Worm (Caenorhabditis elegans) whole organism, L2 larva: ENCODE results near the gene cct-8.

ENCODE experiments used
- C34F6.9 ChIP-seq: fragments of 150-350 bp; optimal IDR thresholded peaks from 2 replicates; lab custom pipeline; 2014; ENCODE audit warnings: missing biosample characterization, missing genetic modification characterization
- F13H6.1 ChIP-seq: sonication (generic microtip); optimal IDR thresholded peaks from 2 replicates; lab custom pipeline; 2016; ENCODE audit warnings: missing genetic modification characterization, missing compliant biosample characterization
- R02D3.7 ChIP-seq: fragments of 150-350 bp; optimal IDR thresholded peaks from 2 replicates; lab custom pipeline; 2014; ENCODE audit warnings: missing biosample characterization, missing genetic modification characterization
- ZK546.5 ChIP-seq: sonication (generic microtip); optimal IDR thresholded peaks from 2 replicates; lab custom pipeline; 2017; ENCODE audit warnings: missing biosample characterization, missing genetic modification characterization
- alr-1 ChIP-seq: fragments of 150-350 bp; optimal IDR thresholded peaks from 2 replicates; lab custom pipeline; 2014; ENCODE audit warnings: missing biosample characterization, missing genetic modification characterization
- ceh-16 ChIP-seq: fragments of 150-350 bp; optimal IDR thresholded peaks from 2 replicates; lab custom pipeline; 2014; ENCODE audit warnings: missing biosample characterization, missing genetic modification characterization
- ceh-82 ChIP-seq: fragments of 150-350 bp; optimal IDR thresholded peaks from 2 replicates; lab custom pipeline; 2014; ENCODE audit warnings: missing biosample characterization, missing genetic modification characterization
- crh-2 ChIP-seq: sonication (generic microtip); optimal IDR thresholded peaks from 2 replicates; lab custom pipeline; 2017; ENCODE audit warnings: missing biosample characterization, missing genetic modification characterization
- fos-1 ChIP-seq: fragments of 150-350 bp; optimal IDR thresholded peaks from 2 replicates; lab custom pipeline; 2014; ENCODE audit warnings: missing biosample characterization, missing genetic modification characterization
- gmeb-1 ChIP-seq: fragments of 150-350 bp; optimal IDR thresholded peaks from 2 replicates; lab custom pipeline; 2014; ENCODE audit warnings: missing biosample characterization, missing genetic modification characterization
- lin-13 ChIP-seq: fragments of 150-350 bp; optimal IDR thresholded peaks from 2 replicates; lab custom pipeline; 2014; ENCODE audit warnings: missing biosample characterization, missing genetic modification reagents, missing genetic modification characterization
- lin-39 ChIP-seq: fragments of 150-350 bp; optimal IDR thresholded peaks from 2 replicates; lab custom pipeline; 2014; ENCODE audit warnings: missing biosample characterization, missing genetic modification reagents, missing genetic modification characterization
- lsy-2 ChIP-seq, 2 experiments: fragments of 150-350 bp in 1 of 2; sonication (generic microtip) in 1 of 2; optimal IDR thresholded peaks; 2 replicates each; lab custom pipeline; 2014 to 2017; ENCODE audit warnings: missing biosample characterization in 2 of 2, missing genetic modification characterization in 2 of 2
- mab-5 ChIP-seq: fragments of 150-350 bp; optimal IDR thresholded peaks from 2 replicates; lab custom pipeline; 2014; ENCODE audit warnings: missing biosample characterization, missing genetic modification characterization
- mbf-1 ChIP-seq: sonication (generic microtip); optimal IDR thresholded peaks from 2 replicates; lab custom pipeline; 2017; ENCODE audit warnings: missing biosample characterization, missing genetic modification characterization
- mdl-1 ChIP-seq, 2 experiments: fragments of 150-350 bp in 1 of 2; sonication (generic microtip) in 1 of 2; optimal IDR thresholded peaks; 2 replicates each; lab custom pipeline; 2017; ENCODE audit warnings: missing biosample characterization in 2 of 2, missing genetic modification characterization in 2 of 2
- nhr-11 ChIP-seq: fragments of 150-350 bp; optimal IDR thresholded peaks from 2 replicates; lab custom pipeline; 2014; ENCODE audit warnings: missing biosample characterization, missing genetic modification characterization
- nhr-129 ChIP-seq: fragments of 150-350 bp; optimal IDR thresholded peaks from 2 replicates; lab custom pipeline; 2014; ENCODE audit warnings: missing biosample characterization, missing genetic modification characterization
- nhr-21 ChIP-seq: fragments of 150-350 bp; optimal IDR thresholded peaks from 2 replicates; lab custom pipeline; 2014; ENCODE audit warnings: missing biosample characterization, missing genetic modification characterization
- nhr-237 ChIP-seq: fragments of 150-350 bp; optimal IDR thresholded peaks from 2 replicates; lab custom pipeline; 2014; ENCODE audit warnings: missing biosample characterization, missing genetic modification characterization
- nhr-25 ChIP-seq: fragments of 150-350 bp; sonication (generic microtip); optimal IDR thresholded peaks from 3 replicates; lab custom pipeline; 2014; ENCODE audit warnings: missing biosample characterization, missing genetic modification characterization
- nhr-6 ChIP-seq: fragments of 150-350 bp; optimal IDR thresholded peaks from 2 replicates; lab custom pipeline; 2014; ENCODE audit warnings: missing biosample characterization, missing genetic modification characterization
- nhr-77 ChIP-seq: fragments of 150-350 bp; optimal IDR thresholded peaks from 2 replicates; lab custom pipeline; 2014; ENCODE audit warnings: missing biosample characterization, missing genetic modification characterization
- peb-1 ChIP-seq: fragments of 150-350 bp; optimal IDR thresholded peaks from 2 replicates; lab custom pipeline; 2014; ENCODE audit warnings: missing biosample characterization, missing genetic modification characterization
- sem-4 ChIP-seq: fragments of 150-350 bp; optimal IDR thresholded peaks from 2 replicates; lab custom pipeline; 2014; ENCODE audit warnings: missing biosample characterization, missing genetic modification reagents, missing genetic modification characterization
- sma-3 ChIP-seq: sonication (generic microtip); optimal IDR thresholded peaks from 2 replicates; lab custom pipeline; 2016; ENCODE audit warnings: missing genetic modification reagents, missing genetic modification characterization, missing compliant biosample characterization
- snpc-4 ChIP-seq: fragments of 150-350 bp; optimal IDR thresholded peaks from 2 replicates; lab custom pipeline; 2014; ENCODE audit warnings: missing biosample characterization, missing genetic modification characterization
- unc-39 ChIP-seq: fragments of 150-350 bp; optimal IDR thresholded peaks from 2 replicates; lab custom pipeline; 2014; ENCODE audit warnings: missing biosample characterization, missing genetic modification characterization
- unc-55 ChIP-seq: fragments of 150-350 bp; sonication (generic microtip); optimal IDR thresholded peaks from 3 replicates; lab custom pipeline; 2014; ENCODE audit warnings: missing biosample characterization, missing genetic modification reagents, missing genetic modification characterization
- unc-62 ChIP-seq: fragments of 150-350 bp; optimal IDR thresholded peaks from 2 replicates; lab custom pipeline; 2014; ENCODE audit warnings: missing biosample characterization, missing genetic modification reagents, missing genetic modification characterization
- zag-1 ChIP-seq: fragments of 150-350 bp; optimal IDR thresholded peaks from 2 replicates; lab custom pipeline; 2014; ENCODE audit warnings: missing biosample characterization, missing genetic modification characterization
- ztf-4 ChIP-seq: fragments of 150-350 bp; optimal IDR thresholded peaks from 2 replicates; lab custom pipeline; 2014; ENCODE audit warnings: missing biosample characterization, missing genetic modification characterization

cct-8 gene

ce11 chrIV:1063058-1063457 lies 30.7 kb downstream of the cct-8 start:
- TF ChIP-seq nhr-6 (tag; lab: Kevin White, UChicago): no peak
- TF ChIP-seq ZK546.5 (tag; lab: Kevin White, UChicago): no peak
- no peak for TF ChIP-seq nhr-25
- no peak for TF ChIP-seq gmeb-1 (tag; lab: Kevin White, UChicago)
- TF ChIP-seq F13H6.1 (tag; lab: Kevin White, UChicago): no peak
- no peak for TF ChIP-seq nhr-129 (tag; lab: Kevin White, UChicago)
- TF ChIP-seq nhr-21: no peak
- no peak for TF ChIP-seq mbf-1 (tag; lab: Kevin White, UChicago)
- no peak for TF ChIP-seq mab-5 (tag; lab: Kevin White, UChicago)
- TF ChIP-seq peb-1 (tag; lab: Kevin White, UChicago): no peak
- no peak for TF ChIP-seq lin-13 (GFP tag; lab: Kevin White, UChicago)
- TF ChIP-seq sem-4 (tag; lab: Kevin White, UChicago): no peak
- no peak for TF ChIP-seq ceh-82
- TF ChIP-seq crh-2 (tag; lab: Kevin White, UChicago): no peak

ce11 chrIV:1058504-1058903 lies 35.2 kb downstream of the cct-8 start:
- TF ChIP-seq nhr-11 (tag; lab: Kevin White, UChicago) (no peak), unc-62 (GFP tag; lab: Kevin White, UChicago) (no peak), fos-1 (tag; lab: Kevin White, UChicago) (no peak), sem-4 (tag; lab: Kevin White, UChicago) (no peak)

ce11 chrIV:1056263-1056942 lies 37.3 kb downstream of the cct-8 start, which contains the start of the genes Y55F3AM.13 and mrps-25:
Y55F3AM.13 (minus strand) TSS chrIV:1056313.
mrps-25 (plus strand) TSS chrIV:1056892.
- no peak for TF ChIP-seq ceh-16 (tag; lab: Kevin White, UChicago)
- TF ChIP-seq sem-4 (tag; lab: Kevin White, UChicago): no peak
- peak; percentile 9 to 75 for TF ChIP-seq lsy-2 (tag; optimal IDR thresholded peaks at IDR 0.05; lab: Kevin White, UChicago)
- TF ChIP-seq sma-3 (GFP tag; lab: Kevin White, UChicago): peak; percentile 48
- TF ChIP-seq nhr-25: peak; percentile 48
- peak; percentile 63 for TF ChIP-seq gmeb-1 (tag; lab: Kevin White, UChicago)
- peak; percentile 5 for TF ChIP-seq lin-13 (GFP tag; lab: Kevin White, UChicago)
- peak; percentile 68 for TF ChIP-seq unc-55 (GFP tag; lab: Kevin White, UChicago)
- peak; percentile 26 for TF ChIP-seq crh-2 (tag; lab: Kevin White, UChicago)
- TF ChIP-seq R02D3.7 (tag; lab: Kevin White, UChicago): peak; percentile 90
- TF ChIP-seq C34F6.9 (tag; lab: Kevin White, UChicago): peak; percentile 45
- no peak for TF ChIP-seq nhr-77 (tag; lab: Kevin White, UChicago)

ce11 chrIV:1055734-1056133 lies 38.0 kb downstream of the cct-8 start:
- TF ChIP-seq nhr-11 (tag; lab: Kevin White, UChicago): no peak
- no peak for TF ChIP-seq nhr-77 (tag; lab: Kevin White, UChicago)

ce11 chrIV:1054736-1055135 lies 39.0 kb downstream of the cct-8 start, which contains the start of gene dcap-1:
dcap-1 (minus strand) TSS chrIV:1054794.
- TF ChIP-seq lin-39 (tag; lab: Kevin White, UChicago): no peak
- TF ChIP-seq nhr-237 (tag; lab: Kevin White, UChicago): no peak
- peak; percentile 51 for TF ChIP-seq unc-55 (GFP tag; lab: Kevin White, UChicago)
- TF ChIP-seq snpc-4 (tag; lab: Kevin White, UChicago): no peak
- TF ChIP-seq ztf-4 (tag; lab: Kevin White, UChicago): no peak
- TF ChIP-seq nhr-129 (tag; lab: Kevin White, UChicago): peak; percentile 13
- no peak for TF ChIP-seq nhr-25
- TF ChIP-seq unc-39 (tag; lab: Kevin White, UChicago): no peak
- no peak for TF ChIP-seq alr-1
- TF ChIP-seq mbf-1 (tag; lab: Kevin White, UChicago): no peak
- peak; percentile 18 for TF ChIP-seq crh-2 (tag; lab: Kevin White, UChicago)
- TF ChIP-seq lin-13 (GFP tag; lab: Kevin White, UChicago): no peak
- peak; percentile 4 for TF ChIP-seq gmeb-1 (tag; lab: Kevin White, UChicago)
- no peak for TF ChIP-seq mdl-1 (tag; optimal IDR thresholded peaks at IDR 0.05; lab: Kevin White, UChicago)
- no peak for TF ChIP-seq zag-1 (tag; lab: Kevin White, UChicago)
- TF ChIP-seq R02D3.7 (tag; lab: Kevin White, UChicago): peak; percentile 93
- peak; percentile 22 for TF ChIP-seq C34F6.9 (tag; lab: Kevin White, UChicago)
- peak; percentile 24 to 55 for TF ChIP-seq lsy-2 (tag; optimal IDR thresholded peaks at IDR 0.05; lab: Kevin White, UChicago)
